Fruit fly (Drosophila melanogaster) whole organism, embryonic: ENCODE data around the gene CG6497.

Experiments
- Atf3 ChIP-seq: fragments of 200-800 bp; sonication (Bioruptor generic); optimal IDR thresholded peaks from 3 replicates; lab custom pipeline; 2016; ENCODE audit warnings: missing biosample characterization, missing genetic modification characterization
- Awh ChIP-seq: fragments of 200-800 bp; sonication (Bioruptor generic); IDR thresholded peaks from 2 replicates; pipeline ENCODE4, ENCODE4 v1.3.6; 2022; ENCODE audit warnings: missing biosample characterization, missing genetic modification characterization
- C15 ChIP-seq: fragments of 200-800 bp; sonication (Bioruptor generic); IDR thresholded peaks from 3 replicates; pipeline ENCODE4 v1.3.6; 2022; ENCODE audit warnings: missing biosample characterization, missing genetic modification characterization
- CG10959 ChIP-seq: fragments of 200-800 bp; sonication (Bioruptor generic); IDR thresholded peaks from 2 replicates; pipeline ENCODE4 v1.3.6; 2022; ENCODE audit warnings: missing biosample characterization, missing genetic modification characterization
- CG12236 ChIP-seq: fragments of 200-800 bp; sonication (Bioruptor generic); optimal IDR thresholded peaks from 2 replicates; lab custom pipeline; 2016; ENCODE audit warnings: missing biosample characterization, missing genetic modification characterization
- CG12299 ChIP-seq: fragments of 200-800 bp; sonication (Bioruptor generic); optimal IDR thresholded peaks from 2 replicates; lab custom pipeline; 2018; ENCODE audit warnings: missing biosample characterization, mild to moderate bottlenecking, missing genetic modification characterization
- CG15269 ChIP-seq: fragments of 200-800 bp; sonication (Bioruptor generic); optimal IDR thresholded peaks from 2 replicates; lab custom pipeline; 2018; ENCODE audit warnings: missing biosample characterization, mild to moderate bottlenecking, missing genetic modification characterization, moderate library complexity
- CG18011 ChIP-seq: fragments of 200-800 bp; sonication (Bioruptor generic); optimal IDR thresholded peaks from 2 replicates; lab custom pipeline; 2017; ENCODE audit warnings: missing biosample characterization, missing genetic modification characterization, mild to moderate bottlenecking, moderate library complexity, missing genotype
- CG2889 ChIP-seq: fragments of 200-800 bp; sonication (Bioruptor generic); IDR thresholded peaks from 3 replicates; pipeline ENCODE4 v1.3.6; 2022; ENCODE audit warnings: missing biosample characterization, missing genetic modification characterization
- CG3163 ChIP-seq: fragments of 200-800 bp; sonication (Bioruptor generic); optimal IDR thresholded peaks from 3 replicates; lab custom pipeline; 2016; ENCODE audit warnings: missing biosample characterization, missing genetic modification characterization
- CG3726 ChIP-seq: fragments of 200-800 bp; sonication (Bioruptor generic); IDR thresholded peaks from 3 replicates; pipeline ENCODE4, ENCODE4 v1.3.6; 2022; ENCODE audit warnings: missing biosample characterization, missing genetic modification characterization
- CG4328 ChIP-seq: fragments of 200-800 bp; sonication (Bioruptor generic); optimal IDR thresholded peaks from 3 replicates; lab custom pipeline; 2017; ENCODE audit warnings: missing biosample characterization, missing genetic modification reagents, missing genetic modification characterization
- CG6791 ChIP-seq: fragments of 200-800 bp; sonication (Bioruptor generic); IDR thresholded peaks from 3 replicates; pipeline ENCODE4 v1.3.6; 2022; ENCODE audit warnings: missing biosample characterization, missing genetic modification characterization; ENCODE audit not compliant: partially characterized antibody
- CG8290 ChIP-seq, 3 experiments: fragments of 200-800 bp; sonication (Bioruptor generic); optimal IDR thresholded peaks; 2 replicates each; lab custom pipeline; 2016 to 2019; ENCODE audit warnings: missing biosample characterization in 3 of 3, missing genetic modification characterization in 3 of 3, mild to moderate bottlenecking in 2 of 3, moderate library complexity in 1 of 3
- CG8765 ChIP-seq: fragments of 200-800 bp; sonication (Bioruptor generic); IDR thresholded peaks from 2 replicates; pipeline ENCODE4 v1.3.6; 2022; ENCODE audit warnings: missing biosample characterization, missing genetic modification characterization
- CkIIα-i1 ChIP-seq: fragments of 200-800 bp; sonication (Bioruptor generic); IDR thresholded peaks from 2 replicates; pipeline ENCODE4 v1.3.6; 2022; ENCODE audit warnings: missing biosample characterization, missing genetic modification characterization
- Dll ChIP-seq: fragments of 200-800 bp; sonication (Bioruptor generic); IDR thresholded peaks from 4 replicates; pipeline ENCODE4 v1.3.6; 2022; ENCODE audit warnings: missing biosample characterization, missing genetic modification characterization; ENCODE audit not compliant: partially characterized antibody
- HHEX ChIP-seq: fragments of 200-800 bp; sonication (Bioruptor generic); optimal IDR thresholded peaks from 3 replicates; lab custom pipeline; 2017; ENCODE audit warnings: missing biosample characterization, mild to moderate bottlenecking, missing genetic modification characterization, missing genetic modification reagents
- Lhr ChIP-seq: fragments of 200-800 bp; sonication (Bioruptor generic); optimal IDR thresholded peaks from 3 replicates; lab custom pipeline; 2017; ENCODE audit warnings: mild to moderate bottlenecking, missing biosample characterization, missing genetic modification reagents, missing genetic modification characterization
- Lim3 ChIP-seq: fragments of 200-800 bp; sonication (Bioruptor generic); IDR thresholded peaks from 2 replicates; pipeline ENCODE4 v1.3.6; 2022; ENCODE audit warnings: missing biosample characterization, missing genetic modification characterization
- MTF-1 ChIP-seq: fragments of 200-800 bp; sonication (Bioruptor generic); optimal IDR thresholded peaks from 2 replicates; lab custom pipeline; 2018; ENCODE audit warnings: missing biosample characterization, mild to moderate bottlenecking, missing genetic modification characterization, borderline replicate concordance
- Max ChIP-seq: fragments of 200-800 bp; sonication (Bioruptor generic); optimal IDR thresholded peaks from 2 replicates; lab custom pipeline; 2016; ENCODE audit warnings: missing biosample characterization, mild to moderate bottlenecking, missing genetic modification characterization
- Nf-YC ChIP-seq: fragments of 200-800 bp; optimal IDR thresholded peaks from 3 replicates; lab custom pipeline; 2019; ENCODE audit warnings: missing biosample characterization, mild to moderate bottlenecking, missing genetic modification characterization, moderate library complexity
- Pdp1 ChIP-seq, 2 experiments: fragments of 200-800 bp; sonication (Bioruptor generic); optimal IDR thresholded peaks; 3 replicates each; lab custom pipeline; 2016; ENCODE audit warnings: missing biosample characterization in 2 of 2, missing genetic modification characterization in 2 of 2, mild to moderate bottlenecking in 1 of 2, moderate library complexity in 1 of 2
- Scr ChIP-seq: fragments of 200-800 bp; sonication (Bioruptor generic); IDR thresholded peaks from 2 replicates; pipeline ENCODE4 v1.3.6; 2022; ENCODE audit warnings: missing biosample characterization, missing genetic modification characterization; ENCODE audit not compliant: partially characterized antibody
- Stat92E ChIP-seq, 3 experiments: fragments of >200 bp in 2 of 3; fragments of 200-800 bp in 1 of 3; sonication (Bioruptor generic) in 1 of 3; optimal IDR thresholded peaks; 2 replicates each; lab custom pipeline; 2017 to 2019; ENCODE audit warnings: missing biosample characterization in 3 of 3, missing genetic modification characterization in 3 of 3, mild to moderate bottlenecking in 1 of 3, moderate library complexity in 1 of 3
- Vsx1 ChIP-seq: fragments of 200-800 bp; sonication (Bioruptor generic); optimal IDR thresholded peaks from 2 replicates; lab custom pipeline; 2017; ENCODE audit warnings: missing biosample characterization, mild to moderate bottlenecking, missing genetic modification characterization, missing genetic modification reagents
- Xrp1 ChIP-seq: fragments of 200-800 bp; sonication (Bioruptor generic); IDR thresholded peaks from 2 replicates; pipeline ENCODE4 v1.3.6; 2022; ENCODE audit warnings: missing biosample characterization, missing genetic modification characterization
- amos ChIP-seq: fragments of 200-800 bp; sonication (Bioruptor generic); IDR thresholded peaks from 2 replicates; pipeline ENCODE4 v1.3.6; 2022; ENCODE audit warnings: missing biosample characterization, missing genetic modification characterization; ENCODE audit not compliant: partially characterized antibody
- ase ChIP-seq: fragments of 200-800 bp; sonication (Bioruptor generic); IDR thresholded peaks from 3 replicates; pipeline ENCODE4 v1.3.6; 2022; ENCODE audit warnings: missing biosample characterization, missing genetic modification characterization
- caup ChIP-seq: fragments of 200-800 bp; sonication (Bioruptor generic); optimal IDR thresholded peaks from 3 replicates; lab custom pipeline; 2017; ENCODE audit warnings: missing biosample characterization, mild to moderate bottlenecking, missing genetic modification characterization, moderate library complexity; ENCODE audit not compliant: severe bottlenecking
- ci ChIP-seq: fragments of 200-800 bp; sonication (Bioruptor generic); IDR thresholded peaks from 3 replicates; pipeline ENCODE4 v1.3.6; 2022; ENCODE audit warnings: missing biosample characterization, missing genetic modification characterization
- dan ChIP-seq: fragments of 200-800 bp; sonication (Bioruptor generic); IDR thresholded peaks from 2 replicates; pipeline ENCODE4 v1.3.6; 2022; ENCODE audit warnings: missing biosample characterization, missing genetic modification characterization
- dmrt99B ChIP-seq: fragments of 200-800 bp; sonication (Bioruptor generic); optimal IDR thresholded peaks from 2 replicates; lab custom pipeline; 2018; ENCODE audit warnings: missing biosample characterization, mild to moderate bottlenecking, missing genetic modification characterization, moderate library complexity
- eve ChIP-seq, 2 experiments: fragments of >200 bp; optimal IDR thresholded peaks; 2 replicates each; lab custom pipeline; 2017; ENCODE audit warnings: missing biosample characterization in 2 of 2, missing genetic modification characterization in 2 of 2
- ewg ChIP-seq: fragments of 200-800 bp; sonication (Bioruptor generic); optimal IDR thresholded peaks from 3 replicates; lab custom pipeline; 2017; ENCODE audit warnings: mild to moderate bottlenecking, missing biosample characterization, missing genetic modification reagents, missing genetic modification characterization
- fd102C ChIP-seq: fragments of 200-800 bp; sonication (Bioruptor generic); optimal IDR thresholded peaks from 2 replicates; lab custom pipeline; 2018; ENCODE audit warnings: missing biosample characterization, mild to moderate bottlenecking, missing genetic modification characterization, moderate library complexity
- gsb-n ChIP-seq: fragments of 200-800 bp; sonication (Bioruptor generic); optimal IDR thresholded peaks from 3 replicates; lab custom pipeline; 2018; ENCODE audit warnings: missing biosample characterization, mild to moderate bottlenecking, missing genetic modification characterization
- hb ChIP-seq: fragments of 200-800 bp; sonication (Bioruptor generic); IDR thresholded peaks from 3 replicates; pipeline ENCODE4 v1.3.6; 2022; ENCODE audit warnings: missing biosample characterization, missing genetic modification characterization; ENCODE audit not compliant: partially characterized antibody
- jigr1 ChIP-seq: fragments of 200-800 bp; sonication (Bioruptor generic); IDR thresholded peaks from 3 replicates; pipeline ENCODE4 v1.3.6; 2022; ENCODE audit warnings: missing biosample characterization, missing genetic modification characterization
- oc ChIP-seq: fragments of 200-800 bp; sonication (Bioruptor generic); optimal IDR thresholded peaks from 2 replicates; lab custom pipeline; 2018; ENCODE audit warnings: missing biosample characterization, mild to moderate bottlenecking, missing genetic modification characterization, moderate library complexity
- org-1 ChIP-seq: fragments of 200-800 bp; sonication (Bioruptor generic); optimal IDR thresholded peaks from 2 replicates; lab custom pipeline; 2017; ENCODE audit warnings: missing biosample characterization, missing genetic modification characterization
- pho ChIP-seq: fragments of 200-800 bp; sonication (Bioruptor generic); optimal IDR thresholded peaks from 2 replicates; lab custom pipeline; 2016; ENCODE audit warnings: missing biosample characterization, missing genetic modification characterization
- pita ChIP-seq: fragments of 200-800 bp; sonication (Bioruptor generic); optimal IDR thresholded peaks from 2 replicates; lab custom pipeline; 2017; ENCODE audit warnings: missing biosample characterization, mild to moderate bottlenecking, missing genetic modification characterization
- sisA ChIP-seq: fragments of 200-800 bp; sonication (Bioruptor generic); IDR thresholded peaks from 2 replicates; pipeline ENCODE4 v1.3.6; 2022; ENCODE audit warnings: missing biosample characterization, missing genetic modification characterization
- ssp ChIP-seq: fragments of 200-800 bp; sonication (Bioruptor generic); IDR thresholded peaks from 2 replicates; pipeline ENCODE4 v1.3.6; 2022; ENCODE audit warnings: missing biosample characterization, missing genetic modification characterization
- tap ChIP-seq: fragments of 200-800 bp; optimal IDR thresholded peaks from 3 replicates; lab custom pipeline; 2019; ENCODE audit warnings: missing biosample characterization, mild to moderate bottlenecking, missing genetic modification characterization, moderate library complexity
- wdn ChIP-seq: fragments of 200-800 bp; sonication (Bioruptor generic); IDR thresholded peaks from 2 replicates; pipeline ENCODE4 v1.3.6; 2022; ENCODE audit warnings: missing biosample characterization, missing genetic modification characterization
- wor ChIP-seq: fragments of 200-800 bp; sonication (Bioruptor generic); IDR thresholded peaks from 2 replicates; pipeline ENCODE4 v1.3.6; 2022; ENCODE audit warnings: missing biosample characterization, missing genetic modification characterization

The CG6497 gene

DNA sequence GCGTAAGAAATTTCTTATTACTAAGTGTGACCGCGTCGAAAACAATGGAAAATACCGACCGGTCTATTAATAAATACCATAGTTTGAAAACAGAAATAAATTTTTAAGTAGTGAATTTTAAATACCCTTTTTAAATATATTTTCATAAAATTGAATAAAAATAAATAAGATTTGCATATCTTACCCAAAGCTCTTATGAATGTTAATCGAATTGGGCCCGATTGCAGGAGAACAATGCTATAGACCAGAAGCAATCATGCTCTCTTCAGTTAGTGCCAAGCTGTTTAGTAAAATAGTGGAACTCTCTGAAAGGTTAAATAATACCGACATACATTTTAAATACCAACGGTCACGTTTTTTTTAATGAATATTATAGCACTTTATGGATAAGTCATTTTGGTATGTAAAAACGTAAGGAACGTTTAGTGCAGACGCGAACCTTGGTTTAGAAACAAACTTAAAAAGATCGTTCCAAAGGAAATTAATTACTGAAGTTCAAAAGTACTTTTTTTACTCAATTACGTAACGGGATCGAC lies 11.6 kb downstream of the CG6497 start, which contains the start of gene Afg3l2 (continued):
- TF ChIP-seq CG8765 (GFP tag; lab: Robert Waterston, UW): no peak
- TF ChIP-seq dmrt99B (tag; lab: Kevin White, UChicago): peak; percentile 72
- no peak for TF ChIP-seq CkIIα-i1
- TF ChIP-seq wdn: peak; percentile 40; the same call in 1 of the 2 replicates
- TF ChIP-seq CG12236 (GFP tag; lab: Kevin White, UChicago): no peak
- TF ChIP-seq gsb-n (tag; lab: Kevin White, UChicago): peak; percentile 41
- TF ChIP-seq sisA (GFP tag; lab: Robert Waterston, UW): peak; percentile 73
- no peak for TF ChIP-seq fd102C (GFP tag; lab: Kevin White, UChicago)
- TF ChIP-seq Scr (GFP tag; lab: Robert Waterston, UW): no peak
- peak; percentile 13 for TF ChIP-seq Vsx1
- TF ChIP-seq CG8290 (GFP tag; optimal IDR thresholded peaks at IDR 0.05; lab: Kevin White, UChicago): no peak
- TF ChIP-seq CG8290 (tag; optimal IDR thresholded peaks at IDR 0.05; lab: Kevin White, UChicago): no peak
- TF ChIP-seq CG4328 (GFP tag; lab: Kevin White, UChicago): no peak
- TF ChIP-seq Pdp1 (GFP tag; optimal IDR thresholded peaks at IDR 0.05; lab: Kevin White, UChicago): peak; percentile 46 to 92
- no peak for TF ChIP-seq CG3163 (GFP tag; lab: Kevin White, UChicago)
- no peak for TF ChIP-seq Stat92E (GFP tag; optimal IDR thresholded peaks at IDR 0.05; lab: Kevin White, UChicago)
- no peak for TF ChIP-seq ci (GFP tag; lab: Robert Waterston, UW)
- no peak for TF ChIP-seq CG18011
- TF ChIP-seq CG6791: no peak
- TF ChIP-seq eve (GFP tag; optimal IDR thresholded peaks at IDR 0.05; lab: Kevin White, UChicago): no peak
- TF ChIP-seq Nf-YC (tag; lab: Kevin White, UChicago): no peak
- peak; percentile 70 for TF ChIP-seq tap (tag; lab: Kevin White, UChicago)
- TF ChIP-seq Lim3 (GFP tag; lab: Robert Waterston, UW): no peak
- TF ChIP-seq CG3726: no peak; the same call in 2 of the 3 replicates
- TF ChIP-seq dan (GFP tag; lab: Robert Waterston, UW): no peak
- no peak for TF ChIP-seq hb (GFP tag; lab: Robert Waterston, UW)
- TF ChIP-seq ewg (GFP tag; lab: Kevin White, UChicago): no peak
- no peak for TF ChIP-seq pho (GFP tag; lab: Kevin White, UChicago)
- TF ChIP-seq oc (tag; lab: Kevin White, UChicago): no peak
- TF ChIP-seq CG15269 (tag; lab: Kevin White, UChicago): no peak
- peak; percentile 74 for TF ChIP-seq Max (GFP tag; lab: Kevin White, UChicago)
- TF ChIP-seq CG2889 (GFP tag; lab: Robert Waterston, UW): no peak
- no peak for TF ChIP-seq Atf3 (GFP tag; lab: Kevin White, UChicago)
- peak; percentile 66; the same call in 2 of the 3 replicates for TF ChIP-seq ase (GFP tag; lab: Robert Waterston, UW)
- peak; percentile 38 for TF ChIP-seq caup
- TF ChIP-seq Dll (GFP tag; lab: Robert Waterston, UW): no peak
- no peak for TF ChIP-seq org-1 (GFP tag; lab: Kevin White, UChicago)
- peak; percentile 20; the same call in 1 of the 2 replicates for TF ChIP-seq amos
- TF ChIP-seq pita (GFP tag; lab: Kevin White, UChicago): peak; percentile 68
- peak; percentile 53 for TF ChIP-seq CG10959 (GFP tag; lab: Robert Waterston, UW)
- peak; percentile 21; the same call in 1 of the 3 replicates for TF ChIP-seq jigr1 (GFP tag; lab: Robert Waterston, UW)
- no peak for TF ChIP-seq wor
- peak; percentile 18 for TF ChIP-seq HHEX (GFP tag; lab: Kevin White, UChicago)
- TF ChIP-seq ssp (GFP tag; lab: Robert Waterston, UW): peak; percentile 67
- peak; percentile 70; the same call in 1 of the 2 replicates for TF ChIP-seq Xrp1 (GFP tag; lab: Robert Waterston, UW)
- TF ChIP-seq C15: peak; percentile 25; the same call in 1 of the 3 replicates
- TF ChIP-seq Lhr (GFP tag; lab: Kevin White, UChicago): peak; percentile 75
- TF ChIP-seq CG12299: peak; percentile 56
- TF ChIP-seq MTF-1 (GFP tag; lab: Kevin White, UChicago): no peak
- peak; percentile 36; the same call in 1 of the 2 replicates for TF ChIP-seq Awh (GFP tag; lab: Robert Waterston, UW)
